Worm (Caenorhabditis elegans) whole organism, L1 larva: ENCODE data around the gene ire-1.

Experiments used
- C16A3.4 ChIP-seq: fragments of 150-350 bp; optimal IDR thresholded peaks from 2 replicates; lab custom pipeline; 2014; ENCODE audit warnings: missing biosample characterization, missing genetic modification characterization
- F16B12.6 ChIP-seq: fragments of 150-350 bp; optimal IDR thresholded peaks from 2 replicates; lab custom pipeline; 2014; ENCODE audit warnings: missing biosample characterization, missing genetic modification characterization
- aha-1 ChIP-seq: fragments of 150-350 bp; optimal IDR thresholded peaks from 2 replicates; lab custom pipeline; 2014; ENCODE audit warnings: missing biosample characterization, missing genetic modification characterization
- aly-2 ChIP-seq: fragments of 150-350 bp; optimal IDR thresholded peaks from 2 replicates; lab custom pipeline; 2014; ENCODE audit warnings: missing biosample characterization, missing genetic modification characterization
- blmp-1 ChIP-seq: fragments of 150-350 bp; optimal IDR thresholded peaks from 2 replicates; lab custom pipeline; 2014; ENCODE audit warnings: missing biosample characterization, missing genetic modification characterization
- ceh-8 ChIP-seq: fragments of 200-800 bp; sonication (Bioruptor generic); optimal IDR thresholded peaks from 2 replicates; lab custom pipeline; 2018; ENCODE audit warnings: mild to moderate bottlenecking, missing genetic modification characterization, moderate library complexity, missing compliant biosample characterization
- ceh-82 ChIP-seq, 3 experiments: fragments of 150-350 bp in 1 of 3; sonication (generic microtip) in 2 of 3; optimal IDR thresholded peaks; 2 replicates each; lab custom pipeline; 2014 to 2017; ENCODE audit warnings: missing biosample characterization in 3 of 3, missing genetic modification characterization in 3 of 3
- ceh-88 ChIP-seq: fragments of 200-800 bp; sonication (Bioruptor generic); IDR thresholded peaks from 2 replicates; pipeline ENCODE4 v1.3.6; 2022; ENCODE audit warnings: missing genetic modification characterization, missing compliant biosample characterization
- ceh-90 ChIP-seq: sonication (generic microtip); optimal IDR thresholded peaks from 2 replicates; lab custom pipeline; 2016; ENCODE audit warnings: missing genetic modification characterization, missing compliant biosample characterization
- ces-1 ChIP-seq: fragments of 150-350 bp; optimal IDR thresholded peaks from 2 replicates; lab custom pipeline; 2014; ENCODE audit warnings: missing biosample characterization, missing genetic modification reagents, missing genetic modification characterization
- dpl-1 ChIP-seq, 3 experiments: fragments of 150-350 bp in 2 of 3; sonication (generic microtip) in 1 of 3; optimal IDR thresholded peaks; 2 replicates each; lab custom pipeline; 2014 to 2017; ENCODE audit warnings: missing biosample characterization in 3 of 3, missing genetic modification characterization in 3 of 3, missing genetic modification reagents in 3 of 3
- dsc-1 ChIP-seq: sonication (generic microtip); optimal IDR thresholded peaks from 2 replicates; lab custom pipeline; 2016; ENCODE audit warnings: mild to moderate bottlenecking, missing genetic modification characterization, missing compliant biosample characterization
- efl-1 ChIP-seq, 4 experiments: fragments of 150-350 bp; optimal IDR thresholded peaks in 3 of 4; peaks in 1 of 4; 1 replicate in 1 of 4; 2 replicates in 3 of 4; lab custom pipeline; 2014; ENCODE audit warnings: missing biosample characterization in 2 of 4, missing genetic modification characterization in 2 of 4, missing genetic modification reagents in 2 of 4
- efl-3 ChIP-seq: fragments of 200-800 bp; sonication (Bioruptor generic); optimal IDR thresholded peaks from 2 replicates; lab custom pipeline; 2018; ENCODE audit warnings: mild to moderate bottlenecking, missing genetic modification characterization, missing compliant biosample characterization
- egl-13 ChIP-seq: sonication (generic microtip); optimal IDR thresholded peaks from 2 replicates; lab custom pipeline; 2016; ENCODE audit warnings: missing genotype, missing genetic modification reagents, missing genetic modification characterization, missing compliant biosample characterization
- fkh-8 ChIP-seq: sonication (generic microtip); optimal IDR thresholded peaks from 2 replicates; lab custom pipeline; 2016; ENCODE audit warnings: mild to moderate bottlenecking, missing genetic modification characterization, missing compliant biosample characterization
- grh-1 ChIP-seq: fragments of 200-800 bp; sonication (Bioruptor generic); IDR thresholded peaks from 2 replicates; pipeline ENCODE4 v1.3.6; 2022; ENCODE audit warnings: missing genetic modification reagents, missing genetic modification characterization, missing compliant biosample characterization
- hlh-4 ChIP-seq: sonication (generic microtip); optimal IDR thresholded peaks from 2 replicates; lab custom pipeline; 2016; ENCODE audit warnings: mild to moderate bottlenecking, missing genetic modification characterization, missing compliant biosample characterization
- lin-13 ChIP-seq: fragments of 150-350 bp; optimal IDR thresholded peaks from 2 replicates; lab custom pipeline; 2014; ENCODE audit warnings: missing biosample characterization, missing genetic modification reagents, missing genetic modification characterization
- lin-14 ChIP-seq: fragments of 200-800 bp; sonication (Bioruptor generic); optimal IDR thresholded peaks from 2 replicates; lab custom pipeline; 2018; ENCODE audit warnings: mild to moderate bottlenecking, missing genetic modification characterization, moderate library complexity, missing compliant biosample characterization
- lin-15B ChIP-seq: fragments of 150-350 bp; sonication (generic microtip); optimal IDR thresholded peaks from 3 replicates; lab custom pipeline; 2014; ENCODE audit warnings: missing biosample characterization, missing genetic modification characterization
- lin-35 ChIP-seq, 2 experiments: fragments of 150-350 bp; optimal IDR thresholded peaks; 2 replicates each; lab custom pipeline; 2014; ENCODE audit warnings: missing biosample characterization in 2 of 2, missing genetic modification characterization in 2 of 2, missing genetic modification reagents in 2 of 2
- lsy-2 ChIP-seq, 2 experiments: fragments of 150-350 bp; optimal IDR thresholded peaks; 2 replicates each; lab custom pipeline; 2014; ENCODE audit warnings: missing biosample characterization in 2 of 2, missing genetic modification characterization in 2 of 2
- mab-9 ChIP-seq: fragments of 200-800 bp; sonication (Bioruptor generic); IDR thresholded peaks from 2 replicates; pipeline ENCODE4 v1.3.6; 2022; ENCODE audit warnings: missing genetic modification reagents, missing genetic modification characterization, missing compliant biosample characterization
- mep-1 ChIP-seq: fragments of 150-350 bp; optimal IDR thresholded peaks from 2 replicates; lab custom pipeline; 2014; ENCODE audit warnings: missing biosample characterization, missing genetic modification characterization
- nhr-11 ChIP-seq: fragments of 150-350 bp; optimal IDR thresholded peaks from 2 replicates; lab custom pipeline; 2014; ENCODE audit warnings: missing biosample characterization, missing genetic modification characterization
- nhr-19 ChIP-seq: fragments of 200-800 bp; sonication (Bioruptor generic); conservative IDR thresholded peaks from 2 replicates; pipeline ENCODE4 v1.3.6; 2022; ENCODE audit warnings: missing genetic modification characterization, missing compliant biosample characterization
- nhr-20 ChIP-seq: sonication (generic microtip); optimal IDR thresholded peaks from 2 replicates; lab custom pipeline; 2016; ENCODE audit warnings: mild to moderate bottlenecking, missing genetic modification characterization, missing compliant biosample characterization
- nhr-28 ChIP-seq: fragments of 150-350 bp; optimal IDR thresholded peaks from 2 replicates; lab custom pipeline; 2014; ENCODE audit warnings: missing biosample characterization, missing genetic modification characterization
- nhr-47 ChIP-seq: sonication (generic microtip); optimal IDR thresholded peaks from 2 replicates; lab custom pipeline; 2016; ENCODE audit warnings: mild to moderate bottlenecking, missing genetic modification characterization, moderate library complexity, missing compliant biosample characterization
- nhr-90 ChIP-seq: sonication (generic microtip); optimal IDR thresholded peaks from 2 replicates; lab custom pipeline; 2016; ENCODE audit warnings: mild to moderate bottlenecking, missing genetic modification characterization, missing compliant biosample characterization; ENCODE audit not compliant: poor library complexity
- pag-3 ChIP-seq: sonication (generic microtip); optimal IDR thresholded peaks from 2 replicates; lab custom pipeline; 2017; ENCODE audit warnings: missing genetic modification characterization, mild to moderate bottlenecking, missing compliant biosample characterization, antibody characterized with exemption, borderline replicate concordance; ENCODE audit not compliant: insufficient read depth
- pqm-1 ChIP-seq: sonication (generic microtip); optimal IDR thresholded peaks from 3 replicates; lab custom pipeline; 2017; ENCODE audit warnings: missing biosample characterization, missing genetic modification characterization
- rnt-1 ChIP-seq: sonication (generic microtip); optimal IDR thresholded peaks from 2 replicates; lab custom pipeline; 2016; ENCODE audit warnings: mild to moderate bottlenecking, missing genetic modification characterization, moderate library complexity, missing compliant biosample characterization
- skn-1 ChIP-seq: fragments of 150-350 bp; optimal IDR thresholded peaks from 2 replicates; lab custom pipeline; 2014; ENCODE audit warnings: missing biosample characterization, missing genetic modification characterization
- sox-4 ChIP-seq: sonication (generic microtip); optimal IDR thresholded peaks from 2 replicates; lab custom pipeline; 2016; ENCODE audit warnings: missing genetic modification characterization, missing compliant biosample characterization
- sptf-1 ChIP-seq: fragments of 150-350 bp; optimal IDR thresholded peaks from 2 replicates; lab custom pipeline; 2014; ENCODE audit warnings: missing biosample characterization, missing genetic modification characterization
- sup-37 ChIP-seq: fragments of 200-800 bp; sonication (Bioruptor generic); optimal IDR thresholded peaks from 2 replicates; lab custom pipeline; 2018; ENCODE audit warnings: mild to moderate bottlenecking, missing genetic modification characterization, missing compliant biosample characterization
- tbx-2 ChIP-seq: sonication (generic microtip); optimal IDR thresholded peaks from 2 replicates; lab custom pipeline; 2016; ENCODE audit warnings: missing genetic modification characterization, missing compliant biosample characterization
- unc-130 ChIP-seq: fragments of 150-350 bp; optimal IDR thresholded peaks from 2 replicates; lab custom pipeline; 2017; ENCODE audit warnings: missing biosample characterization, missing genetic modification characterization, inconsistent platforms
- unc-30 ChIP-seq: sonication (generic microtip); optimal IDR thresholded peaks from 2 replicates; lab custom pipeline; 2017; ENCODE audit warnings: missing biosample characterization, missing genetic modification characterization
- unc-86 ChIP-seq: sonication (generic microtip); optimal IDR thresholded peaks from 2 replicates; lab custom pipeline; 2016; ENCODE audit warnings: missing genetic modification characterization, missing compliant biosample characterization
- vab-15 ChIP-seq: sonication (generic microtip); optimal IDR thresholded peaks from 2 replicates; lab custom pipeline; 2017; ENCODE audit warnings: missing genotype, mild to moderate bottlenecking, missing genetic modification characterization, missing compliant biosample characterization
- xbp-1 ChIP-seq: sonication (generic microtip); optimal IDR thresholded peaks from 2 replicates; lab custom pipeline; 2016; ENCODE audit warnings: missing genetic modification characterization, missing compliant biosample characterization
- ztf-11 ChIP-seq, 2 experiments: sonication (generic microtip); optimal IDR thresholded peaks; 2 replicates each; lab custom pipeline; 2016 to 2017; ENCODE audit warnings: missing genetic modification characterization in 2 of 2, missing biosample characterization in 1 of 2, missing compliant biosample characterization in 1 of 2
- ztf-4 ChIP-seq: fragments of 150-350 bp; optimal IDR thresholded peaks from 2 replicates; lab custom pipeline; 2014; ENCODE audit warnings: missing biosample characterization, missing genetic modification characterization

The ire-1 gene

DNA sequence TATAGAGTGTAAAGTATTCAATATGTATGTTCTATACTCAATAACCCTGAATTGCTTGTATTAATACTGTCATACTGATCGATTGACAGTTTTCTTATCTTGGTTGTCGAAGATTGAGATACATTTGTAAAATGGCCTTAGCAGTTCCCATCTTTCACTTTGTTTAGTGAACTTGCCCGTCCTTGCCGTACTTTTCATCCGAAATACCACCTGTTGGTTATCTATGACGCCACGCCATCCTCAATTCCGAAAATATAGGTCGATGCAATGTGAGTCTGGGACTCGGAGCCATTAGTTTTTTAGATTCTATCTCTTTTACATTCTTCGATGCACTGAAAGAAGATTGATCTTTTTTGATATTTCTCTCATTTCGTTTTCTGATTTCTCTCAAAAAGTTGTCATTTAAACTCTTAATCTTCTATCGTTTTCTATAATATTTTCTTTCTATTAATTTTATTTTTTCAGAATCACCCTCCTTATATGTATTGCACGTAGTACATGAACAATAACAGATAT lies 4.8 kb upstream of the ire-1 start, which contains the start of gene ulp-4 (continued):
- TF ChIP-seq hlh-4 (tag; lab: Kevin White, UChicago), result no peak
- TF ChIP-seq, all 84 proteins: peak for 14

DNA sequence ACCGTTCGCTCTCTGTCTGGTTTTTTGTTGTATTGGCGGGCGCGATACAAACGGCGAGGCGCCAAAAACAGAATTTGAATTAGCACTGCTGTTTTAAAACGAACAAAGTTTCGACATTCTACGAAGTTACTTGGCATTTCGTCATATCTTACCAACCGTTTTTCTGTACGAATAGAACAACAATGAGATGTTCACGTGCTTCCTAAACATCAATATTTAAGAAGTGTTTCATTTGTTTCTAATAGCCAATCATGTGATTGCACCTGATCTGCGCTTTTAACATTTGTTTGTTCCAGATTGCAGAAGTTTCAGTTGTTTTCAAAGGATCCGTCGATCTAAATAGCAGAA lies 4.3 kb upstream of the ire-1 start:
- TF ChIP-seq C16A3.4 (tag; lab: Kevin White, UChicago), result no peak
- TF ChIP-seq sox-4 (tag; lab: Kevin White, UChicago), result no peak
- no peak for TF ChIP-seq lin-15B (tag; lab: Kevin White, UChicago)
- TF ChIP-seq efl-3, result no peak
- no peak for TF ChIP-seq tbx-2 (tag; lab: Kevin White, UChicago)
- no peak for TF ChIP-seq mab-9 (GFP tag; lab: Robert Waterston, UW)
- TF ChIP-seq dpl-1 (GFP tag; optimal IDR thresholded peaks at IDR 0.05; lab: Kevin White, UChicago), result peak in 2 of 3 experiments; percentile 6 to 19
- TF ChIP-seq F16B12.6 (tag; lab: Kevin White, UChicago), result no peak
- no peak for TF ChIP-seq efl-1 (optimal IDR thresholded peaks at IDR 0.05; lab: Kevin White, UChicago)
- peak in 1 of 2 experiments; percentile 95 for TF ChIP-seq efl-1 (GFP tag; optimal IDR thresholded peaks at IDR 0.05 in 1 of 2; lab: Kevin White, UChicago)
- no peak for TF ChIP-seq ces-1 (GFP tag; lab: Kevin White, UChicago)
- TF ChIP-seq lin-13, result peak; percentile 18

DNA sequence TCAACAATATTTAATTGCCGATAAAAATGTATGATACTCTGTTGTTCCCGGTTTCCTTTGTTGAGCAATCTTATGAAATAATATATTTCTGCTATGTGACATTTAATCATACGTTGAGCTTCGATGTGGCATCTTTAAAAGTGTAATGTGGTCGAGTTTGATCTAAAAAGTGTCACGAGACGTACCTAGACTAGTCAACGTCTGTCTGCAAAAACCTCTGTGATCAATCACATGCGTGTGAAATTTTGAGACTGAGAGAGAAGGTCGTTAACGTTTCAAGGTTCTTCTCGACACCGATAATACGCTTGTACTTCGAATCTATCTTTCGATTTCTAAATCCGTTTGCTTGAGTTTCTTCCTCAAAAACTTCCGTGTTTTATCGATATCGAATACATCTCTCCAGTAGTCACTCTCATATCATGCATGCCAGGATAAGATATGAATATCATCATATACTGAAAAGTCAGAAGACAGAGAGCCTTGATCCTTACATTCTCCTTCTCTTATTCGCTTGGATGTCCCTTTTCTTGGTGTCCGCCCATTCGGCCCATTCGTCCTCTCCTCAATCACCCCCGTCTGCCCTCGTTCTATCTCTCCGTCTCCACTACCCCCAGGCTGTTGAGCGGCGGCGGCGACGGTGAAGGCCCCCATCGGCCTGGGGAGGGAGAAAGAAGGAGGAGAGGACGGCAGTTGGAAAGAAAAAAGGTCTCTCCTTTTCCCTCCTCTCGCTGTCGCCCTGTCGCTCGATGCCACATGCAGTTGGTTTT lies 3.7 kb upstream of the ire-1 start:
- TF ChIP-seq nhr-11 (tag; lab: Kevin White, UChicago) (peak; percentile 30), dpl-1 (GFP tag; optimal IDR thresholded peaks at IDR 0.05; lab: Kevin White, UChicago) (peak; percentile 0 to 53 (median 17)), unc-130 (tag; lab: Kevin White, UChicago) (peak; percentile 90), aly-2 (tag; lab: Kevin White, UChicago) (no peak), skn-1 (peak; percentile 43), pqm-1 (tag; lab: Kevin White, UChicago) (no peak), blmp-1 (tag; lab: Kevin White, UChicago) (peak; percentile 55), sptf-1 (tag; lab: Kevin White, UChicago) (no peak), ceh-8 (GFP tag; lab: Kevin White, UChicago) (peak; percentile 42), mep-1 (tag; lab: Kevin White, UChicago) (peak; percentile 21), nhr-47 (peak; percentile 59), nhr-28 (no peak), ztf-11 (tag; optimal IDR thresholded peaks at IDR 0.05; lab: Kevin White, UChicago) (peak in 1 of 2 experiments; percentile 12), rnt-1 (tag; lab: Kevin White, UChicago) (peak; percentile 78), sup-37 (no peak), vab-15 (tag; lab: Kevin White, UChicago) (no peak), pag-3 (tag; lab: Kevin White, UChicago) (peak; percentile 81), lsy-2 (tag; optimal IDR thresholded peaks at IDR 0.05; lab: Kevin White, UChicago) (peak; percentile 69 to 76), dsc-1 (tag; lab: Kevin White, UChicago) (peak; percentile 15), tbx-2 (tag; lab: Kevin White, UChicago) (peak; percentile 50), grh-1 (peak; percentile 70), unc-30 (tag; lab: Kevin White, UChicago) (no peak), unc-86 (tag; lab: Kevin White, UChicago) (peak; percentile 3), egl-13 (tag; lab: Kevin White, UChicago) (peak; percentile 46), ceh-82 (tag; optimal IDR thresholded peaks at IDR 0.05; lab: Kevin White, UChicago) (peak in 2 of 3 experiments; percentile 39 to 41), lin-14 (GFP tag; lab: Kevin White, UChicago) (peak; percentile 82), ceh-90 (tag; lab: Kevin White, UChicago) (peak; percentile 30), fkh-8 (tag; lab: Kevin White, UChicago) (peak; percentile 15), aha-1 (tag; lab: Kevin White, UChicago) (peak; percentile 22), ceh-88 (GFP tag; lab: Robert Waterston, UW) (no peak; the same call in 1 of the 2 replicates), nhr-19 (peak; percentile 76), lin-35 (GFP tag; optimal IDR thresholded peaks at IDR 0.05; lab: Kevin White, UChicago) (peak; percentile 19 to 75), lin-15B (tag; lab: Kevin White, UChicago) (peak; percentile 14), C16A3.4 (tag; lab: Kevin White, UChicago) (peak; percentile 29), nhr-90 (peak; percentile 41), nhr-20 (tag; lab: Kevin White, UChicago) (peak; percentile 92), ztf-4 (peak; percentile 57), xbp-1 (peak; percentile 72)
